Worm (Caenorhabditis elegans) whole organism, L1 larva: ENCODE measurements around the gene Y37A1B.4.

Experiments used
- aly-2 ChIP-seq: fragments of 150-350 bp; optimal IDR thresholded peaks from 2 replicates; lab custom pipeline; 2014; ENCODE audit warnings: missing biosample characterization, missing genetic modification characterization
- ama-1 ChIP-seq: fragments of 150-350 bp; optimal IDR thresholded peaks from 2 replicates; lab custom pipeline; 2014
- blmp-1 ChIP-seq: fragments of 150-350 bp; optimal IDR thresholded peaks from 2 replicates; lab custom pipeline; 2014; ENCODE audit warnings: missing biosample characterization, missing genetic modification characterization
- lin-13 ChIP-seq: fragments of 150-350 bp; optimal IDR thresholded peaks from 2 replicates; lab custom pipeline; 2014; ENCODE audit warnings: missing biosample characterization, missing genetic modification reagents, missing genetic modification characterization
- lin-15B ChIP-seq: fragments of 150-350 bp; sonication (generic microtip); optimal IDR thresholded peaks from 3 replicates; lab custom pipeline; 2014; ENCODE audit warnings: missing biosample characterization, missing genetic modification characterization
- lin-39 ChIP-seq: fragments of 150-350 bp; optimal IDR thresholded peaks from 2 replicates; lab custom pipeline; 2014; ENCODE audit warnings: missing biosample characterization, missing genetic modification reagents, missing genetic modification characterization
- nhr-237 ChIP-seq: fragments of 150-350 bp; optimal IDR thresholded peaks from 2 replicates; lab custom pipeline; 2014; ENCODE audit warnings: missing biosample characterization, missing genetic modification characterization
- nhr-90 ChIP-seq: sonication (generic microtip); optimal IDR thresholded peaks from 2 replicates; lab custom pipeline; 2016; ENCODE audit warnings: mild to moderate bottlenecking, missing genetic modification characterization, missing compliant biosample characterization; ENCODE audit not compliant: poor library complexity
- pqm-1 ChIP-seq: sonication (generic microtip); optimal IDR thresholded peaks from 3 replicates; lab custom pipeline; 2017; ENCODE audit warnings: missing biosample characterization, missing genetic modification characterization
- skn-1 ChIP-seq: fragments of 150-350 bp; optimal IDR thresholded peaks from 2 replicates; lab custom pipeline; 2014; ENCODE audit warnings: missing biosample characterization, missing genetic modification characterization
- unc-62 ChIP-seq: fragments of 150-350 bp; optimal IDR thresholded peaks from 2 replicates; lab custom pipeline; 2014; ENCODE audit warnings: missing biosample characterization, missing genetic modification reagents, missing genetic modification characterization
- zag-1 ChIP-seq: fragments of 150-350 bp; optimal IDR thresholded peaks from 2 replicates; lab custom pipeline; 2014; ENCODE audit warnings: missing biosample characterization, missing genetic modification characterization
- ztf-11 ChIP-seq, 2 experiments: sonication (generic microtip); optimal IDR thresholded peaks; 2 replicates each; lab custom pipeline; 2016 to 2017; ENCODE audit warnings: missing genetic modification characterization in 2 of 2, missing biosample characterization in 1 of 2, missing compliant biosample characterization in 1 of 2

DNA sequence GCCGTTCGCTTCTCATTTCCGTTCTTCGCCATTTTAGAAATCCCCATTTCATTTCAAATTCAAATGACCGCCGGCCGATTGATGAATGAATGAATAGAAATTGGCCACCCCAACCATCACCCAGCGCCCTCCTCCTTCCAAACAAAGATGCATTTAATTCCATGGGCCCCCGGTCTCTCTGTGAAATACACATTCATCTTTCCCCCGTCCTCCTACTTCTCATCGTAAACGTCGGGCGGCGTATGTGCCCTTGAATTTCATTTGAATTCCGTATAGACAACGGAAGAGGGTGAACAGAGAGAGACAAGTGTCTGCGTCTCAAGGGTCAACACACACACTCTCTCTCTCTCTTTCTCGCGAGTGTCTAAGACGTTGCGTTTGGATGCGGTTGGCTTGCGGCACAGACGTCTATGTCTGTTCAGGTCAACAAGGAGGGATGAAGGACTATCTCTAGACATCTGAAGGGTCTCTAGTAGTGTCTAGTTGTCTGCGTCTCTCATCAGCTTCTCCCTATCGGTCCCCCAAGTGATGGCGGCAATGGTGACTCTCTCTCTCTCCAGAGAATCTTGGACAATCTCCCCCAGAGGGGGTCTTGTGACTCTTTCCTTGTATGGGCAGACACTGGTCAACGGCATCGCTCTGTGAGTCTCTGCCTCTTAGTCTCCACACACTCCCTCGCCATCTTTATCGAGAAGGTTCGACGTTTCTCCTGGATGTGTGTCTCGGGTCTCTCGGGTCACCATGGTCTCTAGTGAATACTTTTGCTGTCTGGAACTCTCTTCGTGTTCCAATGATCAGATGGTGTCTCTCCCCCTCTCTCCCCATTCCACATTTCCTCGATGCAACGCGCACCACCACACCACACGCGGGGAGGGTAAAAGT, 27.7 kb downstream of the Y37A1B.4 start:
- TF ChIP-seq zag-1 (tag; lab: Kevin White, UChicago) (peak; percentile 34), nhr-237 (tag; lab: Kevin White, UChicago) (no peak), ztf-11 (tag; optimal IDR thresholded peaks at IDR 0.05; lab: Kevin White, UChicago) (peak in 1 of 2 experiments; percentile 81), pqm-1 (no peak), ama-1 (peak; percentile 33), blmp-1 (tag; lab: Kevin White, UChicago) (peak; percentile 36), lin-15B (tag; lab: Kevin White, UChicago) (peak; percentile 17), unc-62 (GFP tag; lab: Kevin White, UChicago) (no peak), aly-2 (no peak), nhr-90 (tag; lab: Kevin White, UChicago) (peak; percentile 69), lin-13 (peak; percentile 86), skn-1 (tag; lab: Kevin White, UChicago) (peak; percentile 51), lin-39 (tag; lab: Kevin White, UChicago) (no peak)
